Fruit fly (Drosophila melanogaster): ENCODE results near the gene Ndc1.
A peak's percentile ranks its signal among the peaks of the same experiment; 100 is the strongest.

Gene Ndc1

DNA sequence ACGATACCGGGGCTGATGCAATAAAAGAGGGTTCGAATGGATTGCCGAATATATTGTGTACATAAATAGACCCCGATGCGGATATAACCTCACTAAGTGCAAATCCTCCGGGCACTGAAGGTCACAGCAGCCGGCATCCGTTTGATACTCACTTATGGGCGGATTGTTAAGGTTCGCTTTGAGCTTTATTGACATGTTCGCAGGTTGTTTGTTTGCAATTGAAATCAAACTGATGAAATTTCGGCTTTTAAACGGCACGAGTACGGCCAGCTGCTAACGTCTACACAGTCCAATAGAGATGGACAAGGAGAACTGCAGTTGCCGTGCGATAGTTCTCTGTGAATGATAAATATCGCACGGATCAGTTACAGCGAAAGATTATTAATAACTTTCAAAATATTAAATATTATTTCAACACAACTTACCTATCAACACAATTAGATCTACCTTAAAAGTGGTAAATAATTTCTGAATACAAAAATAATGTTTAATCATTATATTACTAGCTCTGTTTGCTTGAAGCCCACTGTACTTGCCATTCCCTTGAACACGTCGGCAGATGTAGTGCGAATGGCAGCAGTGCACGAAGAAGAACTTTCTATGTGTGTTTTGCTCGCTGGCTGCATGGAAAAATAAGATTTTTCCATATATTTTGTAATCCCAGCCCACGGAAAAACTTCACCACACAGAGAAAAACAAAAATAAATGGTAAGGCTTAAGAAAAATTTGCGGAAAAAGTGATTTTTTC, 34.1 kb downstream of the Ndc1 start, which contains the start of the genes GluProRS and AP-1sigma (continued):
- no peak for TF ChIP-seq oc (tag; optimal IDR thresholded peaks at IDR 0.05)
- peak; percentile 67 for TF ChIP-seq D19B (GFP tag; optimal IDR thresholded peaks at IDR 0.05)
- TF ChIP-seq CG1792 (GFP tag; optimal IDR thresholded peaks at IDR 0.05), result peak; percentile 31
- TF ChIP-seq CG1529 (GFP tag; optimal IDR thresholded peaks at IDR 0.05), result peak; percentile 75
- TF ChIP-seq klu (GFP tag; IDR thresholded peaks at IDR 0.05), result peak; percentile 94
- TF ChIP-seq Optix (GFP tag; IDR thresholded peaks at IDR 0.05), result peak; percentile 91
- TF ChIP-seq CG4424 (GFP tag; optimal IDR thresholded peaks at IDR 0.05), result peak; percentile 92
- TF ChIP-seq CG3847 (GFP tag; IDR thresholded peaks at IDR 0.05), result peak; percentile 96
- peak; percentile 94 for TF ChIP-seq al (GFP tag; IDR thresholded peaks at IDR 0.05)
- peak; percentile 97 for TF ChIP-seq CG16813 (GFP tag; IDR thresholded peaks at IDR 0.05; ENCODE audit: partially characterized antibody)
- peak; percentile 90 for TF ChIP-seq CG14050 (GFP tag; IDR thresholded peaks at IDR 0.05)
- peak; percentile 87 for TF ChIP-seq CG15269 (tag; optimal IDR thresholded peaks at IDR 0.05)
- TF ChIP-seq D (optimal IDR thresholded peaks at IDR 0.05), result no peak
- peak; percentile 75 for TF ChIP-seq D (GFP tag; optimal IDR thresholded peaks at IDR 0.05)
- TF ChIP-seq Dip3 (GFP tag; optimal IDR thresholded peaks at IDR 0.05), result peak; percentile 85
- peak; percentile 68 for TF ChIP-seq Asciz (GFP tag; optimal IDR thresholded peaks at IDR 0.05)
- peak; percentile 38 for TF ChIP-seq luna (GFP tag; optimal IDR thresholded peaks at IDR 0.05)
- TF ChIP-seq Usf (GFP tag; optimal IDR thresholded peaks at IDR 0.05), result peak; percentile 79
- no peak for TF ChIP-seq gfzf (GFP tag; optimal IDR thresholded peaks at IDR 0.05)
- TF ChIP-seq CG12942 (GFP tag; optimal IDR thresholded peaks at IDR 0.05), result peak; percentile 92
- TF ChIP-seq grn (GFP tag; optimal IDR thresholded peaks at IDR 0.05), result peak; percentile 56
- no peak for TF ChIP-seq sc (optimal IDR thresholded peaks at IDR 0.05)
- TF ChIP-seq sc (GFP tag; optimal IDR thresholded peaks at IDR 0.05), result peak; percentile 78
- TF ChIP-seq tna (GFP tag; IDR thresholded peaks at IDR 0.05; ENCODE audit: partially characterized antibody), result peak; percentile 76; the same call in 1 of the 2 replicates
- TF ChIP-seq CG8359 (GFP tag; optimal IDR thresholded peaks at IDR 0.05; ENCODE audit: borderline replicate concordance), result peak; percentile 58
- no peak for TF ChIP-seq CG5180 (GFP tag; optimal IDR thresholded peaks at IDR 0.05)
- peak; percentile 96 for TF ChIP-seq CG8765 (GFP tag; IDR thresholded peaks at IDR 0.05)
- TF ChIP-seq B-H1 (GFP tag; IDR thresholded peaks at IDR 0.05), result peak; percentile 90
- TF ChIP-seq Poxn (GFP tag; IDR thresholded peaks at IDR 0.05), result peak; percentile 87
- peak; percentile 44 for TF ChIP-seq CG7928 (GFP tag; optimal IDR thresholded peaks at IDR 0.05)
- peak; percentile 93 for TF ChIP-seq Awh (GFP tag; IDR thresholded peaks at IDR 0.05)
- no peak for TF ChIP-seq fd64A (GFP tag; optimal IDR thresholded peaks at IDR 0.05)
- TF ChIP-seq Nf-YA (GFP tag; IDR thresholded peaks at IDR 0.05), result peak; percentile 85
- peak; percentile 96 for TF ChIP-seq E2f1 (GFP tag; IDR thresholded peaks at IDR 0.05)
- TF ChIP-seq jumu (GFP tag; optimal IDR thresholded peaks at IDR 0.05), result peak; percentile 83
- peak; percentile 67 for TF ChIP-seq ato (GFP tag; IDR thresholded peaks at IDR 0.05; ENCODE audit: partially characterized antibody)
- TF ChIP-seq CG9797 (GFP tag; optimal IDR thresholded peaks at IDR 0.05), result peak; percentile 27
- peak; percentile 85 for TF ChIP-seq Adf1 (GFP tag; IDR thresholded peaks at IDR 0.05)
- TF ChIP-seq CG17829 (tag; optimal IDR thresholded peaks at IDR 0.05), result peak; percentile 89
- peak; percentile 88 for TF ChIP-seq CG8924 (tag; optimal IDR thresholded peaks at IDR 0.05)
- peak; percentile 87 for TF ChIP-seq gce (GFP tag; IDR thresholded peaks at IDR 0.05)
- TF ChIP-seq pfk (GFP tag; optimal IDR thresholded peaks at IDR 0.05), result peak; percentile 26
- peak; percentile 91 for TF ChIP-seq CG12769 (tag; optimal IDR thresholded peaks at IDR 0.05)
- TF ChIP-seq zfh2 (GFP tag; optimal IDR thresholded peaks at IDR 0.05), result peak; percentile 92
- TF ChIP-seq CG15073 (GFP tag; optimal IDR thresholded peaks at IDR 0.05), result peak; percentile 48
- peak; percentile 59 for TF ChIP-seq CG6813 (GFP tag; optimal IDR thresholded peaks at IDR 0.05)
- TF ChIP-seq CG3065 (GFP tag; optimal IDR thresholded peaks at IDR 0.05), result peak; percentile 89
- TF ChIP-seq CG1602 (GFP tag; optimal IDR thresholded peaks at IDR 0.05), result peak; percentile 94
- no peak for TF ChIP-seq pan (optimal IDR thresholded peaks at IDR 0.05)
- peak in 1 of 2 experiments; percentile 97 for TF ChIP-seq pan (GFP tag; optimal IDR thresholded peaks at IDR 0.05 in 1 of 2, IDR thresholded peaks at IDR 0.05 in 1 of 2)
